Worm (Caenorhabditis elegans): ENCODE data around the gene C49F5.3.

Gene C49F5.3

ce11 chrX:11937343-11937935, 46.0 kb downstream of the C49F5.3 start (continued):
- TF ChIP-seq ama-1 (optimal IDR thresholded peaks at IDR 0.05) (no peak), ama-1 (GFP tag; optimal IDR thresholded peaks at IDR 0.05) (peak; percentile 66 to 90), dpl-1 (GFP tag; optimal IDR thresholded peaks at IDR 0.05) (no peak), nhr-27 (tag; optimal IDR thresholded peaks at IDR 0.05) (peak; percentile 87), nhr-80 (tag; optimal IDR thresholded peaks at IDR 0.05) (peak; percentile 87), snpc-3.4 (tag; optimal IDR thresholded peaks at IDR 0.05) (no peak), lag-1 (GFP tag; IDR thresholded peaks at IDR 0.05) (peak; percentile 95), Y67H2A.10 (GFP tag; conservative IDR thresholded peaks at IDR 0.05) (no peak; the same call in 1 of the 2 replicates), tbp1 (GFP tag; optimal IDR thresholded peaks at IDR 0.05) (peak; percentile 80), ceh-40 (GFP tag; IDR thresholded peaks at IDR 0.05) (0 out of 2 replicates have a peak, but pooled peaks have one; percentile 67), ztf-22 (GFP tag; optimal IDR thresholded peaks at IDR 0.05) (peak; percentile 78), athp-1 (tag; optimal IDR thresholded peaks at IDR 0.05) (peak; percentile 64), attf-5 (GFP tag; optimal IDR thresholded peaks at IDR 0.05) (peak; percentile 47), lin-40 (tag; optimal IDR thresholded peaks at IDR 0.05) (peak; percentile 100), ceh-27 (GFP tag; optimal IDR thresholded peaks at IDR 0.05) (peak; percentile 99), tlf-1 (GFP tag; optimal IDR thresholded peaks at IDR 0.05) (peak; percentile 99), B0261.1 (tag; optimal IDR thresholded peaks at IDR 0.05) (peak; percentile 65), let-526 (GFP tag; IDR thresholded peaks at IDR 0.05) (peak; percentile 78; the same call in 1 of the 2 replicates), gei-17 (GFP tag; optimal IDR thresholded peaks at IDR 0.05) (peak; percentile 98), Y56A3A.18 (GFP tag; IDR thresholded peaks at IDR 0.05) (peak; percentile 99), rpc-1 (optimal IDR thresholded peaks at IDR 0.05) (peak; percentile 17), rpc-1 (tag; optimal IDR thresholded peaks at IDR 0.05) (no peak), F49E8.2 (tag; optimal IDR thresholded peaks at IDR 0.05; ENCODE audit: insufficient read depth) (no peak), sdz-38 (tag; optimal IDR thresholded peaks at IDR 0.05) (no peak), ztf-3 (GFP tag; optimal IDR thresholded peaks at IDR 0.05) (peak; percentile 88), K11D2.4 (GFP tag; IDR thresholded peaks at IDR 0.05) (peak; percentile 98), Y53G8AR.9 (GFP tag; conservative IDR thresholded peaks at IDR 0.05) (peak; percentile 97), lir-1 (GFP tag; conservative IDR thresholded peaks at IDR 0.05) (peak; percentile 94), ZK185.1 (tag; optimal IDR thresholded peaks at IDR 0.05; ENCODE audit: poor library complexity, severe bottlenecking) (peak; percentile 98), egl-18 (GFP tag; IDR thresholded peaks at IDR 0.05) (peak; percentile 95), ceh-100 (GFP tag; IDR thresholded peaks at IDR 0.05) (peak; percentile 70; the same call in 1 of the 2 replicates), ztf-25 (GFP tag; IDR thresholded peaks at IDR 0.05) (no peak), C06A6.2 (GFP tag; conservative IDR thresholded peaks at IDR 0.05) (peak; percentile 92), Y53F4B.3 (GFP tag; IDR thresholded peaks at IDR 0.05) (no peak), ekl-4 (GFP tag; IDR thresholded peaks at IDR 0.05) (peak; percentile 91), hlh-12 (tag; optimal IDR thresholded peaks at IDR 0.05) (no peak), him-1 (tag; optimal IDR thresholded peaks at IDR 0.05) (no peak), B0035.1 (tag; optimal IDR thresholded peaks at IDR 0.05) (peak; percentile 94), fkh-3 (tag; optimal IDR thresholded peaks at IDR 0.05) (peak; percentile 50), F55B11.4 (tag; optimal IDR thresholded peaks at IDR 0.05; ENCODE audit: borderline replicate concordance, insufficient read depth) (no peak), nfyb-1 (GFP tag; IDR thresholded peaks at IDR 0.05) (peak; percentile 98), F57C9.4 (tag; optimal IDR thresholded peaks at IDR 0.05) (peak; percentile 28), zfh-2 (GFP tag; conservative IDR thresholded peaks at IDR 0.05) (no peak), F39B2.1 (GFP tag; IDR thresholded peaks at IDR 0.05) (no peak), ztf-18 (tag; optimal IDR thresholded peaks at IDR 0.05) (peak; percentile 68), lin-26 (GFP tag; IDR thresholded peaks at IDR 0.05) (peak; percentile 79; the same call in 1 of the 2 replicates), madf-8 (GFP tag; conservative IDR thresholded peaks at IDR 0.05) (no peak), mxl-1 (tag; optimal IDR thresholded peaks at IDR 0.05) (no peak), nhr-179 (tag; optimal IDR thresholded peaks at IDR 0.05) (peak; percentile 85)
